1 worm cellular context compared by ENCODE assay signal in the genomic region with DNA sequence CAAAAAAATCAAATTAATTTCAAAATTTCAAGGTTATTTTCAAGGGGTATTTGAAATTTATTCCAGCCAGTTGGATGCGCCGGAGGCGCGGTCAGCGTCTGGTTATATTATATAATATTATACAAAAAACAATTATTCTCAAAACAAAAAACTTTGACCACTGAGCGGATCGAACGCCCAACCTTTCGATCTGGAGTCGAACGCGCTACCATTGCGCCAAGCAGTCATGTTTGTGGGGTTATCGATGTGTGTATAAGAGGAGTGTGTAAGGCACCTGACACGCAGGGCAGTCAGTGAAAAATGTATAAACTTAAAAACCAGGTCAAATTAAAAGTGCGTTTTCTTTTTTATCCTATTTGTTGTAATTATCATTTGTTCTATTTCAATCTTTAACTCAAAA.
TF ChIP-seq lines count a peak whose summit lies in the region.

No protein-coding gene starts in this region.

TF ChIP-seq in whole organism, L4 larva, 104 proteins besides CTCF, POLR2A, EP300 and RAD21 (continued from another document):
- TF ChIP-seq pha-4 (GFP tag; IDR thresholded peaks at IDR 0.05; lab: Robert Waterston, UW) (peak; percentile 62; the same call in 1 of the 2 replicates), pha-4 (tag; optimal IDR thresholded peaks at IDR 0.05; lab: Kevin White, UChicago) (no peak), egl-43 (GFP tag; IDR thresholded peaks at IDR 0.05; lab: Robert Waterston, UW) (peak; percentile 83), sdz-12 (GFP tag; optimal IDR thresholded peaks at IDR 0.05; lab: Kevin White, UChicago) (no peak), daf-19 (GFP tag; conservative IDR thresholded peaks at IDR 0.05; lab: Robert Waterston, UW) (0 out of 2 replicates have a peak, but pooled peaks have one; percentile 32), dmd-6 (GFP tag; IDR thresholded peaks at IDR 0.05; lab: Robert Waterston, UW) (peak; percentile 46)
